Fruit fly (Drosophila melanogaster): Measurements from ENCODE around the gene Serinc.

The Serinc gene

dm6 chr3L:16377768-16378764, 34.5 kb upstream of the Serinc start, which contains the start of gene roq (continued):
- peak; percentile 91 for TF ChIP-seq grn (GFP tag; optimal IDR thresholded peaks at IDR 0.05)
- peak; percentile 52 for TF ChIP-seq phol (tag; optimal IDR thresholded peaks at IDR 0.05)
- TF ChIP-seq row (GFP tag; IDR thresholded peaks at IDR 0.05), result no peak; the same call in 2 of the 3 replicates
- no peak for TF ChIP-seq CG3838 (GFP tag; optimal IDR thresholded peaks at IDR 0.05)
- no peak for TF ChIP-seq al (GFP tag; IDR thresholded peaks at IDR 0.05)
- TF ChIP-seq CG12659 (GFP tag; optimal IDR thresholded peaks at IDR 0.05), result peak; percentile 61
- TF ChIP-seq CG11085 (GFP tag; IDR thresholded peaks at IDR 0.05), result no peak
- peak; percentile 81 for TF ChIP-seq CG4617 (GFP tag; optimal IDR thresholded peaks at IDR 0.05; ENCODE audit: borderline replicate concordance)
- TF ChIP-seq btn (GFP tag; optimal IDR thresholded peaks at IDR 0.05), result no peak
- TF ChIP-seq CG2120 (GFP tag; optimal IDR thresholded peaks at IDR 0.05), result no peak
- TF ChIP-seq CG13775 (GFP tag; optimal IDR thresholded peaks at IDR 0.05), result no peak
- TF ChIP-seq eve (GFP tag; optimal IDR thresholded peaks at IDR 0.05), result no peak
- no peak for TF ChIP-seq CG2889 (GFP tag; IDR thresholded peaks at IDR 0.05)
- TF ChIP-seq sima (GFP tag; optimal IDR thresholded peaks at IDR 0.05), result no peak
- no peak for TF ChIP-seq cas (GFP tag; IDR thresholded peaks at IDR 0.05)
- TF ChIP-seq ci (GFP tag; IDR thresholded peaks at IDR 0.05), result 0 out of 3 replicates have a peak, but pooled peaks have one; percentile 6
- no peak for TF ChIP-seq org-1 (GFP tag; optimal IDR thresholded peaks at IDR 0.05)
- TF ChIP-seq CG3726 (GFP tag; IDR thresholded peaks at IDR 0.05), result no peak
- TF ChIP-seq prd (optimal IDR thresholded peaks at IDR 0.05), result no peak
- no peak for TF ChIP-seq prd (GFP tag; IDR thresholded peaks at IDR 0.05)
- no peak for TF ChIP-seq CG18599 (GFP tag; optimal IDR thresholded peaks at IDR 0.05)
- no peak for TF ChIP-seq zf30C (GFP tag; optimal IDR thresholded peaks at IDR 0.05)
- peak in 2 of 3 experiments; percentile 28 to 82 for TF ChIP-seq Stat92E (GFP tag; optimal IDR thresholded peaks at IDR 0.05)
- no peak for TF ChIP-seq fru (optimal IDR thresholded peaks at IDR 0.05)
- TF ChIP-seq Sry-β (GFP tag; optimal IDR thresholded peaks at IDR 0.05), result no peak
- TF ChIP-seq cad (GFP tag; optimal IDR thresholded peaks at IDR 0.05), result peak; percentile 3
- TF ChIP-seq mld (GFP tag; IDR thresholded peaks at IDR 0.05; ENCODE audit: partially characterized antibody), result peak; percentile 50; the same call in 1 of the 3 replicates
- TF ChIP-seq CG6254 (GFP tag; optimal IDR thresholded peaks at IDR 0.05), result no peak
- peak; percentile 57 for TF ChIP-seq CG14710 (tag; optimal IDR thresholded peaks at IDR 0.05)
- TF ChIP-seq sug (tag; optimal IDR thresholded peaks at IDR 0.05), result peak; percentile 93
- TF ChIP-seq Sox102F (GFP tag; optimal IDR thresholded peaks at IDR 0.05), result no peak
- TF ChIP-seq CG8388 (GFP tag; optimal IDR thresholded peaks at IDR 0.05), result no peak
- TF ChIP-seq CG12071 (GFP tag; optimal IDR thresholded peaks at IDR 0.05), result no peak
- no peak for TF ChIP-seq Oaz (GFP tag; IDR thresholded peaks at IDR 0.05)
- TF ChIP-seq bsh (GFP tag; optimal IDR thresholded peaks at IDR 0.05), result peak in 1 of 2 experiments; percentile 27
- TF ChIP-seq CG3995 (GFP tag; optimal IDR thresholded peaks at IDR 0.05), result no peak
- peak; percentile 39 for TF ChIP-seq Lhr (GFP tag; optimal IDR thresholded peaks at IDR 0.05)
- TF ChIP-seq stwl (tag; optimal IDR thresholded peaks at IDR 0.05), result peak; percentile 88
- peak; percentile 3 for TF ChIP-seq CG30020 (tag; optimal IDR thresholded peaks at IDR 0.05)
- TF ChIP-seq Six4 (GFP tag; optimal IDR thresholded peaks at IDR 0.05), result no peak
- no peak for TF ChIP-seq TFAM (GFP tag; optimal IDR thresholded peaks at IDR 0.05)
- no peak for TF ChIP-seq CG7357 (GFP tag; IDR thresholded peaks at IDR 0.05)
- no peak for TF ChIP-seq CG1024 (GFP tag; IDR thresholded peaks at IDR 0.05)
- TF ChIP-seq wek (GFP tag; optimal IDR thresholded peaks at IDR 0.05), result no peak
- no peak for TF ChIP-seq pb (GFP tag; optimal IDR thresholded peaks at IDR 0.05)
- TF ChIP-seq CG17802 (tag; optimal IDR thresholded peaks at IDR 0.05), result no peak
- peak; percentile 64; the same call in 2 of the 3 replicates for TF ChIP-seq CG6791 (GFP tag; IDR thresholded peaks at IDR 0.05; ENCODE audit: partially characterized antibody)
- no peak for TF ChIP-seq Doc3 (GFP tag; IDR thresholded peaks at IDR 0.05; ENCODE audit: partially characterized antibody)

Data from whole organism, embryonic.